Worm (Caenorhabditis elegans): ENCODE results near the gene lrr-1.

lrr-1 gene

DNA sequence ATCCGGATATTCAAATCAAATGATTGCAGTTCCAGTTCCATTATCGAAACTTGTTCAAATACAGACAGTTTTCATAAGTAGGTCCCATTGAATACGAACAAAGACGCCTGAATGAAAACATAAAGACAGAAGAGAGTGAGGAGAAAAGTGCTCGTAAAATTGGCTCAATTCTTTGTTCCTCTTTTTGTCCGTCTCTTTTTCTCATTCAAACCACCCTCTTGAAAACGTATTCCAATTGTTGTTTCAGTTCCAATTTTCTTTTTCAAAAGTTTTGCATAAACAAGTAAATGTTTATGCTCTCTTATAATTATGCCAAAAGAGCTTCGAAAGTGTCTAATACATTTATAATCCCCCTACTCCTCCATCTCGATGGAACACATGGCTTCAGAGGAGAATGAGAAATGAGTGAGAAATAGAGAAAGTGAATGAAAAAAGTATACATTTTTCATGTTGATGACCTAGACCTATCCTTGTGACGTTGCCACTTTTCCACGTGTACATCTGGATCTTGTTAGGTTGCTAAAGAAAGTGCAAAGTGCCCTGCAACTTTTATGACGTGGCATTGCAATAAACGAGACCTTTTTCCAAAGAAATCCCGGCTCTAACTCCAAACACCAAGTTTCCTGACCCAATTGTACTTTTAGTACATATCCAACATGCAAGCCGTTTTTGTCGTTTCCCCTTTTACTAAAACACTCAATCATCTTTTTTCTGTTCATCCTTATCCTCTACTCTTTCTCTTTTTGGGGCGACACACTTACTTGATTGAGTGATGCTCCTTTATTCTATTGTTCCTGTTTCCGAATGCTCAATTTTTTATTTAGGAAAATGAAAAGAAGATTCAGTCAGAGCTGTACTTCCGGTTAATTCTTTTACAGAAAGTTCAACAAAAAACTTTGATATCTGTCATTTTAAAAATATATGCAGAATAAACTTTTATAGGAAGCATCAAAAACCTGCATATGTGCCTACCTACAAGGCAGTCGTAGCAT is 10.3 kb upstream of the lrr-1 start:
- TF ChIP-seq daf-12 (tag; optimal IDR thresholded peaks at IDR 0.05) = no peak
- no peak for TF ChIP-seq Y105C5A.15 (GFP tag; IDR thresholded peaks at IDR 0.05)
- TF ChIP-seq nhr-11 (tag; optimal IDR thresholded peaks at IDR 0.05) = no peak
- TF ChIP-seq mep-1 (tag; optimal IDR thresholded peaks at IDR 0.05) = no peak
- no peak for TF ChIP-seq attf-4 (tag; optimal IDR thresholded peaks at IDR 0.05)
- no peak for TF ChIP-seq F26F4.8 (GFP tag; conservative IDR thresholded peaks at IDR 0.05)
- no peak for TF ChIP-seq ceh-28 (tag; optimal IDR thresholded peaks at IDR 0.05)
- TF ChIP-seq zip-11 (GFP tag; IDR thresholded peaks at IDR 0.05) = no peak
- TF ChIP-seq mdt-29 (GFP tag; IDR thresholded peaks at IDR 0.05) = no peak
- peak; percentile 57 for TF ChIP-seq ces-1 (GFP tag; optimal IDR thresholded peaks at IDR 0.05)
- TF ChIP-seq nhr-42 (GFP tag; IDR thresholded peaks at IDR 0.05) = no peak
- no peak for TF ChIP-seq nhr-77 (tag; optimal IDR thresholded peaks at IDR 0.05)
- TF ChIP-seq dmd-6 (GFP tag; IDR thresholded peaks at IDR 0.05) = no peak
- TF ChIP-seq Y48G9A.11 (GFP tag; IDR thresholded peaks at IDR 0.05) = no peak
- peak; percentile 51 for TF ChIP-seq hlh-30 (tag; optimal IDR thresholded peaks at IDR 0.05; ENCODE audit: insufficient read depth)
- no peak for TF ChIP-seq lir-3 (tag; optimal IDR thresholded peaks at IDR 0.05)
- no peak for TF ChIP-seq ceh-62 (tag; optimal IDR thresholded peaks at IDR 0.05)
- TF ChIP-seq unc-62 (GFP tag; optimal IDR thresholded peaks at IDR 0.05 in 1 of 2) = peak in 1 of 2 experiments; percentile 81
- TF ChIP-seq unc-62 (tag; optimal IDR thresholded peaks at IDR 0.05) = no peak
- TF ChIP-seq mdl-1 (tag; optimal IDR thresholded peaks at IDR 0.05) = peak in 1 of 2 experiments; percentile 18
- TF ChIP-seq ztf-7 (tag; optimal IDR thresholded peaks at IDR 0.05) = no peak
- TF ChIP-seq nhr-76 (tag; optimal IDR thresholded peaks at IDR 0.05) = no peak
- no peak for TF ChIP-seq vab-7 (GFP tag; IDR thresholded peaks at IDR 0.05)
- no peak for TF ChIP-seq nhr-111 (GFP tag; optimal IDR thresholded peaks at IDR 0.05)
- TF ChIP-seq zip-2 (tag; optimal IDR thresholded peaks at IDR 0.05) = no peak
- no peak for TF ChIP-seq set-16 (GFP tag; IDR thresholded peaks at IDR 0.05)
- no peak for TF ChIP-seq F49E8.2 (tag; optimal IDR thresholded peaks at IDR 0.05; ENCODE audit: borderline replicate concordance)
- TF ChIP-seq arid-1 (GFP tag; conservative IDR thresholded peaks at IDR 0.05) = no peak
- TF ChIP-seq F10B5.3 (tag; optimal IDR thresholded peaks at IDR 0.05) = no peak
- TF ChIP-seq nhr-25 (tag; optimal IDR thresholded peaks at IDR 0.05; ENCODE audit: borderline replicate concordance, insufficient read depth) = no peak
- TF ChIP-seq nhr-28 (tag; optimal IDR thresholded peaks at IDR 0.05) = no peak
- TF ChIP-seq dmd-8 (GFP tag; IDR thresholded peaks at IDR 0.05) = no peak
- TF ChIP-seq ceh-44 (GFP tag; IDR thresholded peaks at IDR 0.05) = no peak
- no peak for TF ChIP-seq daf-8 (GFP tag; IDR thresholded peaks at IDR 0.05)
- no peak for TF ChIP-seq nhr-41 (GFP tag; IDR thresholded peaks at IDR 0.05)
- no peak for TF ChIP-seq gei-8 (GFP tag; optimal IDR thresholded peaks at IDR 0.05)
- TF ChIP-seq snpc-4 (tag; optimal IDR thresholded peaks at IDR 0.05) = no peak
- no peak for TF ChIP-seq lin-1 (GFP tag; IDR thresholded peaks at IDR 0.05)
- peak in 1 of 2 experiments; percentile 22 for TF ChIP-seq lsy-2 (tag; optimal IDR thresholded peaks at IDR 0.05)
- no peak for TF ChIP-seq lin-38 (GFP tag; IDR thresholded peaks at IDR 0.05)
- peak; percentile 77 for TF ChIP-seq fkh-10 (GFP tag; optimal IDR thresholded peaks at IDR 0.05)
- TF ChIP-seq dve-1 (tag; optimal IDR thresholded peaks at IDR 0.05; ENCODE audit: insufficient read depth) = no peak
- TF ChIP-seq sdz-12 (GFP tag; optimal IDR thresholded peaks at IDR 0.05) = no peak
- TF ChIP-seq ceh-32 (tag; optimal IDR thresholded peaks at IDR 0.05; ENCODE audit: poor library complexity) = no peak
- no peak for TF ChIP-seq snpc-1.2 (GFP tag; IDR thresholded peaks at IDR 0.05)
- no peak for TF ChIP-seq nhr-6 (tag; optimal IDR thresholded peaks at IDR 0.05)
- no peak for TF ChIP-seq hlh-11 (tag; optimal IDR thresholded peaks at IDR 0.05)
